Fruit fly (Drosophila melanogaster) whole organism, embryonic: Measurements from ENCODE around the gene CG4594.

Experiments used
- ATbp ChIP-seq: fragments of 200-800 bp; sonication (Bioruptor generic); optimal IDR thresholded peaks from 2 replicates; lab custom pipeline; 2017; ENCODE audit warnings: missing biosample characterization, mild to moderate bottlenecking, missing genetic modification characterization, missing genetic modification reagents
- Ada2b ChIP-seq: fragments of 200-800 bp; sonication (Bioruptor generic); IDR thresholded peaks from 2 replicates; pipeline ENCODE4 v1.3.6; 2022; ENCODE audit warnings: missing biosample characterization, missing genetic modification characterization
- Aef1 ChIP-seq: fragments of 200-800 bp; sonication (Bioruptor generic); IDR thresholded peaks from 3 replicates; pipeline ENCODE4 v1.3.6; 2022; ENCODE audit warnings: missing biosample characterization, missing genetic modification characterization
- BEAF-32 ChIP-seq: fragments of 200-800 bp; sonication (Bioruptor generic); optimal IDR thresholded peaks from 3 replicates; lab custom pipeline; 2017; ENCODE audit warnings: missing biosample characterization, missing genetic modification characterization, mild to moderate bottlenecking, moderate library complexity, missing genetic modification reagents
- CG10366 ChIP-seq: fragments of 200-800 bp; sonication (Bioruptor generic); IDR thresholded peaks from 2 replicates; pipeline ENCODE4 v1.3.6; 2022; ENCODE audit warnings: missing biosample characterization, missing genetic modification characterization
- CG14050 ChIP-seq: fragments of 200-800 bp; sonication (Bioruptor generic); IDR thresholded peaks from 3 replicates; pipeline ENCODE4 v1.3.6; 2022; ENCODE audit warnings: missing biosample characterization, missing genetic modification characterization
- CG14441 ChIP-seq: fragments of 200-800 bp; sonication (Bioruptor generic); IDR thresholded peaks from 2 replicates; pipeline ENCODE4 v1.3.6; 2022; ENCODE audit warnings: missing biosample characterization, missing genetic modification characterization
- CG15696 ChIP-seq: fragments of 200-800 bp; sonication (Bioruptor generic); optimal IDR thresholded peaks from 2 replicates; lab custom pipeline; 2019; ENCODE audit warnings: missing biosample characterization, mild to moderate bottlenecking, missing genetic modification characterization, moderate library complexity
- CG1603 ChIP-seq: fragments of 200-800 bp; sonication (Bioruptor generic); optimal IDR thresholded peaks from 2 replicates; lab custom pipeline; 2019; ENCODE audit warnings: missing biosample characterization, mild to moderate bottlenecking, missing genetic modification characterization, moderate library complexity
- CG17328 ChIP-seq: fragments of 200-800 bp; sonication (Bioruptor generic); IDR thresholded peaks from 2 replicates; pipeline ENCODE4 v1.3.6; 2022; ENCODE audit warnings: missing biosample characterization, missing genetic modification characterization
- CG17612 ChIP-seq: fragments of 200-800 bp; sonication (Bioruptor generic); IDR thresholded peaks from 2 replicates; pipeline ENCODE4 v1.3.6; 2022; ENCODE audit warnings: missing biosample characterization, missing genetic modification characterization
- CG18262 ChIP-seq: fragments of 200-800 bp; optimal IDR thresholded peaks from 3 replicates; lab custom pipeline; 2019; ENCODE audit warnings: missing biosample characterization, mild to moderate bottlenecking, missing genetic modification characterization, moderate library complexity
- CG2202 ChIP-seq: fragments of 200-800 bp; sonication (Bioruptor generic); optimal IDR thresholded peaks from 2 replicates; lab custom pipeline; 2018; ENCODE audit warnings: missing biosample characterization, mild to moderate bottlenecking, missing genetic modification characterization
- CG2875 ChIP-seq: fragments of 200-800 bp; sonication (Bioruptor generic); optimal IDR thresholded peaks from 2 replicates; lab custom pipeline; 2017; ENCODE audit warnings: missing biosample characterization, mild to moderate bottlenecking, missing genetic modification characterization, missing genetic modification reagents
- CG30403 ChIP-seq: fragments of 200-800 bp; sonication (Bioruptor generic); optimal IDR thresholded peaks from 3 replicates; lab custom pipeline; 2016; ENCODE audit warnings: missing biosample characterization, missing genetic modification characterization
- CG31365 ChIP-seq: fragments of 200-800 bp; sonication (Bioruptor generic); optimal IDR thresholded peaks from 2 replicates; lab custom pipeline; 2018; ENCODE audit warnings: missing biosample characterization, mild to moderate bottlenecking, missing genetic modification characterization
- CG31388 ChIP-seq: fragments of 200-800 bp; sonication (Bioruptor generic); optimal IDR thresholded peaks from 2 replicates; lab custom pipeline; 2016; ENCODE audit warnings: missing biosample characterization, missing genetic modification characterization
- CG31441 ChIP-seq: fragments of 200-800 bp; sonication (Bioruptor generic); IDR thresholded peaks from 2 replicates; pipeline ENCODE4 v1.3.6; 2022; ENCODE audit warnings: missing biosample characterization, missing genetic modification characterization
- CG3995 ChIP-seq: fragments of 200-800 bp; sonication (Bioruptor generic); optimal IDR thresholded peaks from 3 replicates; lab custom pipeline; 2016; ENCODE audit warnings: missing biosample characterization, missing genetic modification characterization
- CG42726 ChIP-seq: fragments of 200-800 bp; sonication (Bioruptor generic); IDR thresholded peaks from 2 replicates; pipeline ENCODE4 v1.3.6; 2022; ENCODE audit warnings: missing biosample characterization, missing genetic modification characterization; ENCODE audit not compliant: partially characterized antibody
- CG4854 ChIP-seq: fragments of 200-800 bp; sonication (Bioruptor generic); optimal IDR thresholded peaks from 2 replicates; lab custom pipeline; 2016; ENCODE audit warnings: missing biosample characterization, missing genetic modification characterization, inconsistent platforms
- CG6175 ChIP-seq: fragments of 200-800 bp; sonication (Bioruptor generic); IDR thresholded peaks from 3 replicates; pipeline ENCODE4 v1.3.6; 2022; ENCODE audit warnings: missing biosample characterization, missing genetic modification characterization
- CG7372 ChIP-seq: fragments of 200-800 bp; sonication (Bioruptor generic); IDR thresholded peaks from 2 replicates; pipeline ENCODE4 v1.3.6; 2022; ENCODE audit warnings: missing biosample characterization, missing genetic modification characterization
- CG7745 ChIP-seq: fragments of 200-800 bp; sonication (Bioruptor generic); optimal IDR thresholded peaks from 2 replicates; lab custom pipeline; 2018; ENCODE audit warnings: missing biosample characterization, mild to moderate bottlenecking, missing genetic modification characterization, moderate library complexity
- CG7963 ChIP-seq: fragments of 200-800 bp; sonication (Bioruptor generic); IDR thresholded peaks from 3 replicates; pipeline ENCODE4 v1.3.6; 2022; ENCODE audit warnings: missing biosample characterization, missing genetic modification characterization; ENCODE audit not compliant: partially characterized antibody
- CTCF ChIP-seq: fragments of 200-800 bp; sonication (Bioruptor generic); optimal IDR thresholded peaks from 2 replicates; lab custom pipeline; 2017; ENCODE audit warnings: missing biosample characterization, mild to moderate bottlenecking, missing genetic modification characterization, moderate library complexity
- Dll ChIP-seq: fragments of 200-800 bp; sonication (Bioruptor generic); IDR thresholded peaks from 4 replicates; pipeline ENCODE4 v1.3.6; 2022; ENCODE audit warnings: missing biosample characterization, missing genetic modification characterization; ENCODE audit not compliant: partially characterized antibody
- Doc2 ChIP-seq: fragments of 200-800 bp; sonication (Bioruptor generic); IDR thresholded peaks from 2 replicates; pipeline ENCODE4 v1.3.6; 2022; ENCODE audit warnings: missing biosample characterization, missing genetic modification characterization
- Fer3 ChIP-seq: fragments of 200-800 bp; sonication (Bioruptor generic); optimal IDR thresholded peaks from 2 replicates; lab custom pipeline; 2018; ENCODE audit warnings: missing biosample characterization, mild to moderate bottlenecking, missing genetic modification characterization, moderate library complexity
- Gug ChIP-seq: fragments of 200-800 bp; sonication (Bioruptor generic); IDR thresholded peaks from 4 replicates; pipeline ENCODE4 v1.3.6; 2022; ENCODE audit warnings: missing biosample characterization, missing genetic modification characterization
- H15 ChIP-seq: fragments of 200-800 bp; sonication (Bioruptor generic); IDR thresholded peaks from 3 replicates; pipeline ENCODE4 v1.3.6; 2022; ENCODE audit warnings: missing biosample characterization, missing genetic modification characterization
- HmgZ ChIP-seq: fragments of 200-800 bp; sonication (Bioruptor generic); optimal IDR thresholded peaks from 2 replicates; lab custom pipeline; 2018; ENCODE audit warnings: missing biosample characterization, mild to moderate bottlenecking, missing genetic modification characterization
- Meics ChIP-seq: fragments of 200-800 bp; sonication (Bioruptor generic); optimal IDR thresholded peaks from 2 replicates; lab custom pipeline; 2017; ENCODE audit warnings: missing biosample characterization, mild to moderate bottlenecking, missing genetic modification characterization
- NFAT ChIP-seq: fragments of 200-800 bp; sonication (Bioruptor generic); IDR thresholded peaks from 2 replicates; pipeline ENCODE4 v1.3.6; 2022; ENCODE audit warnings: missing biosample characterization, missing genetic modification characterization
- Rx ChIP-seq: fragments of 200-800 bp; sonication (Bioruptor generic); IDR thresholded peaks from 2 replicates; pipeline ENCODE4 v1.3.6; 2022; ENCODE audit warnings: missing biosample characterization, missing genetic modification characterization
- Sox102F ChIP-seq: fragments of 200-800 bp; sonication (Bioruptor generic); optimal IDR thresholded peaks from 2 replicates; lab custom pipeline; 2018; ENCODE audit warnings: missing biosample characterization, mild to moderate bottlenecking, missing genetic modification characterization, moderate library complexity
- Spps ChIP-seq: fragments of 200-800 bp; sonication (Bioruptor generic); optimal IDR thresholded peaks from 2 replicates; lab custom pipeline; 2018; ENCODE audit warnings: missing biosample characterization, mild to moderate bottlenecking, missing genetic modification characterization
- Tbp ChIP-seq: fragments of >200 bp; optimal IDR thresholded peaks from 2 replicates; lab custom pipeline; 2018; ENCODE audit warnings: missing biosample characterization, missing genetic modification characterization
- ab ChIP-seq: fragments of 200-800 bp; sonication (Bioruptor generic); optimal IDR thresholded peaks from 2 replicates; lab custom pipeline; 2016; ENCODE audit warnings: missing biosample characterization, missing genetic modification characterization
- bigmax ChIP-seq: fragments of 200-800 bp; sonication (Bioruptor generic); optimal IDR thresholded peaks from 2 replicates; lab custom pipeline; 2018; ENCODE audit warnings: missing biosample characterization, mild to moderate bottlenecking, missing genetic modification characterization
- crc ChIP-seq: fragments of 200-800 bp; sonication (Bioruptor generic); optimal IDR thresholded peaks from 2 replicates; lab custom pipeline; 2016; ENCODE audit warnings: missing biosample characterization, missing genetic modification characterization
- en ChIP-seq: fragments of 200-800 bp; sonication (Bioruptor generic); optimal IDR thresholded peaks from 2 replicates; lab custom pipeline; 2016; ENCODE audit warnings: missing biosample characterization, missing genetic modification characterization
- eyg ChIP-seq: fragments of 200-800 bp; sonication (Bioruptor generic); optimal IDR thresholded peaks from 3 replicates; lab custom pipeline; 2016; ENCODE audit warnings: missing biosample characterization, missing genetic modification characterization
- jing ChIP-seq: fragments of 200-800 bp; sonication (Bioruptor generic); optimal IDR thresholded peaks from 2 replicates; lab custom pipeline; 2018; ENCODE audit warnings: missing biosample characterization, mild to moderate bottlenecking, missing genetic modification characterization
- lov ChIP-seq, 2 experiments: fragments of 200-800 bp in 1 of 2; fragments of >200 bp in 1 of 2; sonication (Bioruptor generic) in 1 of 2; IDR thresholded peaks in 1 of 2; optimal IDR thresholded peaks in 1 of 2; 2 replicates in 1 of 2; 3 replicates in 1 of 2; pipeline versions ENCODE4 v1.3.6 to Lab custom; 2017 to 2022; ENCODE audit warnings: missing biosample characterization in 1 of 2, missing genetic modification characterization in 1 of 2
- salm ChIP-seq: fragments of 200-800 bp; sonication (Bioruptor generic); optimal IDR thresholded peaks from 2 replicates; lab custom pipeline; 2018; ENCODE audit warnings: missing biosample characterization, mild to moderate bottlenecking, missing genetic modification characterization
- shn ChIP-seq: fragments of 200-800 bp; sonication (Bioruptor generic); optimal IDR thresholded peaks from 3 replicates; lab custom pipeline; 2016; ENCODE audit warnings: missing biosample characterization, missing genetic modification characterization
- wor ChIP-seq: fragments of 200-800 bp; sonication (Bioruptor generic); IDR thresholded peaks from 2 replicates; pipeline ENCODE4 v1.3.6; 2022; ENCODE audit warnings: missing biosample characterization, missing genetic modification characterization
- zf30C ChIP-seq: fragments of 200-800 bp; sonication (Bioruptor generic); optimal IDR thresholded peaks from 3 replicates; lab custom pipeline; 2018; ENCODE audit warnings: missing biosample characterization, mild to moderate bottlenecking, missing genetic modification characterization

CG4594 gene

dm6 chr2L:9966983-9967737 is 47.2 kb downstream of the CG4594 start, which contains the start of the genes Dref and RpL13 (continued):
- no peak for TF ChIP-seq Doc2 (GFP tag; lab: Robert Waterston, UW)
- peak; percentile 79 for TF ChIP-seq CG2202 (tag; lab: Kevin White, UChicago)
- TF ChIP-seq Sox102F (GFP tag; lab: Kevin White, UChicago), result peak; percentile 68
- peak; percentile 89 for TF ChIP-seq Fer3 (tag; lab: Kevin White, UChicago)
- peak; percentile 86 for TF ChIP-seq CG4854 (GFP tag; lab: Kevin White, UChicago)
- TF ChIP-seq salm (tag; lab: Kevin White, UChicago), result peak; percentile 84
- peak; percentile 13; the same call in 1 of the 4 replicates for TF ChIP-seq Gug (GFP tag; lab: Robert Waterston, UW)
- peak; percentile 64 for TF ChIP-seq CTCF
- TF ChIP-seq en, result peak; percentile 86
- peak; percentile 70 for TF ChIP-seq Rx (GFP tag; lab: Robert Waterston, UW)
- TF ChIP-seq CG10366 (GFP tag; lab: Robert Waterston, UW), result peak; percentile 68
- peak; percentile 73; the same call in 1 of the 2 replicates for TF ChIP-seq CG17612 (GFP tag; lab: Robert Waterston, UW)
- peak; percentile 94 for TF ChIP-seq Meics (GFP tag; lab: Kevin White, UChicago)
- peak; percentile 83 for TF ChIP-seq bigmax (GFP tag; lab: Kevin White, UChicago)
- TF ChIP-seq CG18262, result peak; percentile 80
- peak; percentile 55 for TF ChIP-seq CG15696
- TF ChIP-seq Aef1 (GFP tag; lab: Robert Waterston, UW), result peak; percentile 47
- TF ChIP-seq lov (optimal IDR thresholded peaks at IDR 0.05; lab: Kevin White, UChicago), result no peak
- peak; percentile 96 for TF ChIP-seq lov (GFP tag; IDR thresholded peaks at IDR 0.05; lab: Robert Waterston, UW)
- no peak for TF ChIP-seq CG42726 (GFP tag; lab: Robert Waterston, UW)
- TF ChIP-seq CG6175 (GFP tag; lab: Robert Waterston, UW), result peak; percentile 79
- peak; percentile 80 for TF ChIP-seq crc (GFP tag; lab: Kevin White, UChicago)
- peak; percentile 88 for TF ChIP-seq CG17328 (GFP tag; lab: Robert Waterston, UW)
- TF ChIP-seq H15 (GFP tag; lab: Robert Waterston, UW), result peak; percentile 64; the same call in 2 of the 3 replicates
- peak; percentile 82 for TF ChIP-seq NFAT (GFP tag; lab: Robert Waterston, UW)
- TF ChIP-seq CG7745, result peak; percentile 81
- TF ChIP-seq zf30C, result peak; percentile 63
- no peak for TF ChIP-seq jing
- peak; percentile 88 for TF ChIP-seq Dll (GFP tag; lab: Robert Waterston, UW)
- TF ChIP-seq CG30403, result peak; percentile 80
- TF ChIP-seq CG31388 (GFP tag; lab: Kevin White, UChicago), result peak; percentile 3
- peak; percentile 89 for TF ChIP-seq eyg
- peak; percentile 43 for TF ChIP-seq CG14441
- TF ChIP-seq Tbp (GFP tag; lab: Kevin White, UChicago), result no peak
- TF ChIP-seq wor (GFP tag; lab: Robert Waterston, UW), result no peak
- TF ChIP-seq shn (GFP tag; lab: Kevin White, UChicago), result peak; percentile 82
- peak; percentile 74 for TF ChIP-seq Spps (tag; lab: Kevin White, UChicago)
- TF ChIP-seq ATbp (GFP tag; lab: Kevin White, UChicago), result peak; percentile 86
- TF ChIP-seq CG1603 (tag; lab: Kevin White, UChicago), result peak; percentile 90
- peak; percentile 93 for TF ChIP-seq HmgZ
- TF ChIP-seq CG7963 (GFP tag; lab: Robert Waterston, UW), result peak; percentile 66; the same call in 1 of the 3 replicates
- TF ChIP-seq Ada2b (GFP tag; lab: Robert Waterston, UW), result peak; percentile 62; the same call in 1 of the 2 replicates
- peak; percentile 17 for TF ChIP-seq ab (GFP tag; lab: Kevin White, UChicago)
- TF ChIP-seq CG3995 (GFP tag; lab: Kevin White, UChicago), result peak; percentile 77
- peak; percentile 60 for TF ChIP-seq CG7372 (GFP tag; lab: Robert Waterston, UW)
- TF ChIP-seq CG2875 (GFP tag; lab: Kevin White, UChicago), result peak; percentile 91
- TF ChIP-seq BEAF-32 (GFP tag; lab: Kevin White, UChicago), result peak; percentile 84
- TF ChIP-seq CG14050 (GFP tag; lab: Robert Waterston, UW), result peak; percentile 69
- peak; percentile 80 for TF ChIP-seq CG31441 (GFP tag; lab: Robert Waterston, UW)
- peak; percentile 85 for TF ChIP-seq CG31365 (tag; lab: Kevin White, UChicago)
